Worm (Caenorhabditis elegans) whole organism, L4 larva: ENCODE measurements around the gene tat-4.

ENCODE experiments used
- D1046.2 ChIP-seq: fragments of 200-800 bp; sonication (Bioruptor generic); IDR thresholded peaks from 2 replicates; pipeline ENCODE4 v1.3.6; 2022; ENCODE audit warnings: missing genetic modification characterization, missing compliant biosample characterization
- F10B5.3 ChIP-seq: sonication (generic microtip); optimal IDR thresholded peaks from 2 replicates; lab custom pipeline; 2016; ENCODE audit warnings: mild to moderate bottlenecking, missing genetic modification characterization, missing compliant biosample characterization
- F26F4.8 ChIP-seq: fragments of 200-800 bp; sonication (Bioruptor generic); conservative IDR thresholded peaks from 2 replicates; pipeline ENCODE4 v1.3.6; 2022; ENCODE audit warnings: missing genetic modification characterization, missing compliant biosample characterization
- F44E2.7 ChIP-seq: fragments of 200-800 bp; sonication (Bioruptor generic); IDR thresholded peaks from 2 replicates; pipeline ENCODE4 v2.1.2; 2022; ENCODE audit warnings: missing genetic modification characterization, missing compliant biosample characterization
- aha-1 ChIP-seq: fragments of 150-350 bp; peaks from one replicate; lab custom pipeline; 2014; ENCODE audit warnings: missing biosample characterization, missing genetic modification characterization
- aly-2 ChIP-seq: sonication (generic microtip); optimal IDR thresholded peaks from 2 replicates; lab custom pipeline; 2018; ENCODE audit warnings: missing biosample characterization, missing genetic modification characterization
- arid-1 ChIP-seq: fragments of 200-800 bp; sonication (Bioruptor generic); conservative IDR thresholded peaks from 2 replicates; pipeline ENCODE4 v1.3.6; 2022; ENCODE audit warnings: missing genetic modification reagents, missing genetic modification characterization, missing compliant biosample characterization
- ceh-44 ChIP-seq: fragments of 200-800 bp; sonication (Bioruptor generic); IDR thresholded peaks from 2 replicates; pipeline ENCODE4 v1.3.6; 2022; ENCODE audit warnings: missing genetic modification reagents, missing genetic modification characterization, missing compliant biosample characterization
- ceh-62 ChIP-seq: sonication (generic microtip); optimal IDR thresholded peaks from 2 replicates; lab custom pipeline; 2017; ENCODE audit warnings: missing biosample characterization, missing genetic modification characterization
- ceh-82 ChIP-seq: sonication (generic microtip); optimal IDR thresholded peaks from 2 replicates; lab custom pipeline; 2017; ENCODE audit warnings: missing biosample characterization, missing genetic modification characterization
- cey-2 ChIP-seq: sonication (generic microtip); optimal IDR thresholded peaks from 3 replicates; lab custom pipeline; 2017; ENCODE audit warnings: missing genetic modification characterization, mild to moderate bottlenecking, missing compliant biosample characterization, antibody characterized with exemption, borderline replicate concordance; ENCODE audit not compliant: insufficient read depth
- daf-12 ChIP-seq: fragments of 150-350 bp; optimal IDR thresholded peaks from 2 replicates; lab custom pipeline; 2014; ENCODE audit warnings: missing biosample characterization, missing genetic modification reagents, missing genetic modification characterization
- daf-16 ChIP-seq, 3 experiments: sonication (generic microtip); optimal IDR thresholded peaks; 2 replicates each; lab custom pipeline; 2016 to 2017; ENCODE audit warnings: missing genetic modification characterization in 3 of 3, missing genetic modification reagents in 3 of 3, mild to moderate bottlenecking in 2 of 3, missing compliant biosample characterization in 2 of 3, missing biosample characterization in 1 of 3, moderate library complexity in 1 of 3
- daf-8 ChIP-seq: fragments of 200-800 bp; sonication (Bioruptor generic); IDR thresholded peaks from 2 replicates; pipeline ENCODE4 v1.3.6; 2022; ENCODE audit warnings: missing genetic modification characterization, missing compliant biosample characterization
- dmd-8 ChIP-seq: fragments of 200-800 bp; sonication (Bioruptor generic); IDR thresholded peaks from 2 replicates; pipeline ENCODE4 v1.3.6; 2022; ENCODE audit warnings: missing genetic modification characterization, missing compliant biosample characterization
- duxl-1 ChIP-seq: sonication (generic microtip); optimal IDR thresholded peaks from 2 replicates; lab custom pipeline; 2016; ENCODE audit warnings: mild to moderate bottlenecking, missing genetic modification characterization, moderate library complexity, missing compliant biosample characterization; ENCODE audit not compliant: poor library complexity
- egl-43 ChIP-seq: fragments of 200-800 bp; sonication (Bioruptor generic); IDR thresholded peaks from 2 replicates; pipeline ENCODE4 v1.3.6; 2022; ENCODE audit warnings: missing genetic modification reagents, missing genetic modification characterization, missing compliant biosample characterization
- hif-1 ChIP-seq, 2 experiments: sonication (generic microtip); optimal IDR thresholded peaks; 2 replicates each; lab custom pipeline; 2016 to 2017; ENCODE audit warnings: missing compliant biosample characterization in 2 of 2, missing genetic modification characterization in 2 of 2, missing genetic modification reagents in 2 of 2, missing genotype in 2 of 2, mild to moderate bottlenecking in 1 of 2
- hmg-1.1 ChIP-seq: fragments of 200-800 bp; sonication (Bioruptor generic); IDR thresholded peaks from 2 replicates; pipeline ENCODE4 v1.3.6; 2022; ENCODE audit warnings: missing genetic modification reagents, missing genetic modification characterization, missing compliant biosample characterization
- lin-1 ChIP-seq: fragments of 200-800 bp; sonication (Bioruptor generic); IDR thresholded peaks from 2 replicates; pipeline ENCODE4 v1.3.6; 2022; ENCODE audit warnings: missing genetic modification reagents, missing genetic modification characterization, missing compliant biosample characterization
- lin-13 ChIP-seq: fragments of 150-350 bp; optimal IDR thresholded peaks from 2 replicates; lab custom pipeline; 2014; ENCODE audit warnings: missing biosample characterization, missing genetic modification reagents, missing genetic modification characterization
- lin-15B ChIP-seq: fragments of 150-350 bp; sonication (generic microtip); optimal IDR thresholded peaks from 3 replicates; lab custom pipeline; 2014; ENCODE audit warnings: missing biosample characterization, missing genetic modification characterization
- lin-29 ChIP-seq: fragments of 200-800 bp; sonication (Bioruptor generic); IDR thresholded peaks from 2 replicates; pipeline ENCODE4 v1.3.6; 2022; ENCODE audit warnings: missing genetic modification reagents, missing genetic modification characterization, missing compliant biosample characterization
- lsy-2 ChIP-seq, 2 experiments: fragments of 150-350 bp in 1 of 2; sonication (generic microtip) in 1 of 2; optimal IDR thresholded peaks; 2 replicates each; lab custom pipeline; 2014 to 2017; ENCODE audit warnings: missing biosample characterization in 2 of 2, missing genetic modification characterization in 2 of 2
- mdt-29 ChIP-seq: fragments of 200-800 bp; sonication (Bioruptor generic); IDR thresholded peaks from 2 replicates; pipeline ENCODE4 v1.3.6; 2022; ENCODE audit warnings: missing genetic modification reagents, missing genetic modification characterization, missing compliant biosample characterization
- mxl-2 ChIP-seq: fragments of 200-800 bp; sonication (Bioruptor generic); conservative IDR thresholded peaks from 2 replicates; pipeline ENCODE4 v1.3.6; 2022; ENCODE audit warnings: missing genetic modification reagents, missing genetic modification characterization, missing compliant biosample characterization
- nhr-111 ChIP-seq: fragments of 200-800 bp; sonication (Bioruptor generic); optimal IDR thresholded peaks from 2 replicates; lab custom pipeline; 2018; ENCODE audit warnings: mild to moderate bottlenecking, missing genetic modification characterization, missing compliant biosample characterization
- nhr-76 ChIP-seq: fragments of 150-350 bp; optimal IDR thresholded peaks from 2 replicates; lab custom pipeline; 2014; ENCODE audit warnings: missing biosample characterization, missing genetic modification characterization
- nhr-77 ChIP-seq: fragments of 150-350 bp; optimal IDR thresholded peaks from 2 replicates; lab custom pipeline; 2014; ENCODE audit warnings: missing biosample characterization, missing genetic modification characterization
- pha-4 ChIP-seq, 2 experiments: fragments of 150-350 bp in 1 of 2; fragments of 200-800 bp in 1 of 2; sonication (Bioruptor generic) in 1 of 2; IDR thresholded peaks in 1 of 2; optimal IDR thresholded peaks in 1 of 2; 2 replicates each; pipeline versions ENCODE4 v1.3.6 to Lab custom; 2014 to 2022; ENCODE audit warnings: missing genetic modification characterization in 2 of 2, missing genetic modification reagents in 2 of 2, missing biosample characterization in 1 of 2, missing compliant biosample characterization in 1 of 2
- spr-1 ChIP-seq: sonication (generic microtip); optimal IDR thresholded peaks from 2 replicates; lab custom pipeline; 2016; ENCODE audit warnings: mild to moderate bottlenecking, missing genetic modification characterization, missing compliant biosample characterization
- spr-3 ChIP-seq: fragments of 200-800 bp; sonication (Bioruptor generic); optimal IDR thresholded peaks from 2 replicates; lab custom pipeline; 2018; ENCODE audit warnings: mild to moderate bottlenecking, missing genetic modification characterization, missing compliant biosample characterization
- tag-97 ChIP-seq: fragments of 200-800 bp; sonication (Bioruptor generic); IDR thresholded peaks from 2 replicates; pipeline ENCODE4 v1.3.6; 2022; ENCODE audit warnings: missing genetic modification characterization, missing compliant biosample characterization
- unc-39 ChIP-seq: sonication (generic microtip); optimal IDR thresholded peaks from 2 replicates; lab custom pipeline; 2017; ENCODE audit warnings: missing biosample characterization, missing genetic modification characterization
- unc-62 ChIP-seq, 3 experiments: fragments of 150-350 bp in 1 of 3; sonication (generic microtip); optimal IDR thresholded peaks in 2 of 3; peaks in 1 of 3; 1 replicate in 1 of 3; 2 replicates in 2 of 3; lab custom pipeline; 2014 to 2017; ENCODE audit warnings: missing biosample characterization in 3 of 3, missing genetic modification characterization in 3 of 3, missing genetic modification reagents in 3 of 3, missing genotype in 1 of 3
- ztf-11 ChIP-seq: fragments of 150-350 bp; optimal IDR thresholded peaks from 2 replicates; lab custom pipeline; 2014; ENCODE audit warnings: missing biosample characterization, missing genetic modification characterization

tat-4 gene

ce11 chrII:6223755-6224154, 20.3 kb downstream of the tat-4 start:
- no peak for TF ChIP-seq egl-43 (GFP tag; lab: Robert Waterston, UW)
- no peak for TF ChIP-seq lin-13
- no peak for TF ChIP-seq ceh-82
- TF ChIP-seq lin-15B (tag; lab: Kevin White, UChicago) = no peak
- TF ChIP-seq pha-4 (GFP tag; IDR thresholded peaks at IDR 0.05; lab: Robert Waterston, UW) = no peak
- TF ChIP-seq pha-4 (tag; optimal IDR thresholded peaks at IDR 0.05; lab: Kevin White, UChicago) = no peak
- no peak for TF ChIP-seq arid-1 (GFP tag; lab: Robert Waterston, UW)
- TF ChIP-seq aly-2 (tag; lab: Kevin White, UChicago) = no peak
- no peak for TF ChIP-seq nhr-77 (tag; lab: Kevin White, UChicago)
- TF ChIP-seq lin-29 (GFP tag; lab: Robert Waterston, UW) = no peak
- no peak for TF ChIP-seq F26F4.8
- no peak for TF ChIP-seq F44E2.7
- no peak for TF ChIP-seq tag-97
- TF ChIP-seq duxl-1 = no peak
- TF ChIP-seq daf-8 (GFP tag; lab: Robert Waterston, UW) = no peak
- TF ChIP-seq F10B5.3 = no peak
- TF ChIP-seq ztf-11 (tag; lab: Kevin White, UChicago) = no peak
- TF ChIP-seq, all 104 proteins: peak for 0

ce11 chrII:6222558-6222957, 21.5 kb downstream of the tat-4 start, which contains the start of gene C30B5.6:
TSS of gene C30B5.6 (minus strand) at chrII:6222658.
- TF ChIP-seq lsy-2 (tag; optimal IDR thresholded peaks at IDR 0.05; lab: Kevin White, UChicago) = no peak
- peak; percentile 29 for TF ChIP-seq aha-1 (tag; lab: Kevin White, UChicago)

ce11 chrII:6221470-6221869, 22.6 kb downstream of the tat-4 start:
- TF ChIP-seq spr-1 = no peak
- no peak for TF ChIP-seq unc-39 (tag; lab: Kevin White, UChicago)
- peak in 1 of 2 experiments; percentile 92 for TF ChIP-seq unc-62 (GFP tag; optimal IDR thresholded peaks at IDR 0.05 in 1 of 2; lab: Kevin White, UChicago)
- no peak for TF ChIP-seq unc-62 (tag; optimal IDR thresholded peaks at IDR 0.05; lab: Kevin White, UChicago)

ce11 chrII:6219346-6219745, 24.7 kb downstream of the tat-4 start, which contains the start of gene mks-2:
TSS of gene mks-2 (minus strand) at chrII:6219446.
- TF ChIP-seq lin-1 (no peak), lin-15B (tag; lab: Kevin White, UChicago) (no peak), pha-4 (GFP tag; IDR thresholded peaks at IDR 0.05; lab: Robert Waterston, UW) (no peak), pha-4 (tag; optimal IDR thresholded peaks at IDR 0.05; lab: Kevin White, UChicago) (no peak), spr-3 (no peak), dmd-8 (GFP tag; lab: Robert Waterston, UW) (no peak), hmg-1.1 (no peak), hif-1 (tag; optimal IDR thresholded peaks at IDR 0.05; lab: Kevin White, UChicago) (no peak), cey-2 (tag; lab: Kevin White, UChicago) (no peak), nhr-76 (no peak), daf-16 (GFP tag; optimal IDR thresholded peaks at IDR 0.05; lab: Kevin White, UChicago) (no peak), daf-16 (tag; optimal IDR thresholded peaks at IDR 0.05; lab: Kevin White, UChicago) (no peak), nhr-111 (GFP tag; lab: Kevin White, UChicago) (no peak), daf-12 (tag; lab: Kevin White, UChicago) (no peak), D1046.2 (GFP tag; lab: Robert Waterston, UW) (no peak), mdt-29 (no peak)

- TF ChIP-seq nhr-111 (GFP tag; lab: Kevin White, UChicago) (no peak), aha-1 (tag; lab: Kevin White, UChicago) (peak; percentile 44), mxl-2 (GFP tag; lab: Robert Waterston, UW) (no peak), ceh-62 (tag; lab: Kevin White, UChicago) (no peak), ceh-44 (GFP tag; lab: Robert Waterston, UW) (no peak)
Measured at ce11 chrII:6208116-6208515, 36.0 kb downstream of the tat-4 start, which contains the start of gene daf-37. TSS of gene daf-37 (minus strand) at chrII:6208216.
